Fruit fly (Drosophila melanogaster): ENCODE measurements around the gene CG5984.

DNA sequence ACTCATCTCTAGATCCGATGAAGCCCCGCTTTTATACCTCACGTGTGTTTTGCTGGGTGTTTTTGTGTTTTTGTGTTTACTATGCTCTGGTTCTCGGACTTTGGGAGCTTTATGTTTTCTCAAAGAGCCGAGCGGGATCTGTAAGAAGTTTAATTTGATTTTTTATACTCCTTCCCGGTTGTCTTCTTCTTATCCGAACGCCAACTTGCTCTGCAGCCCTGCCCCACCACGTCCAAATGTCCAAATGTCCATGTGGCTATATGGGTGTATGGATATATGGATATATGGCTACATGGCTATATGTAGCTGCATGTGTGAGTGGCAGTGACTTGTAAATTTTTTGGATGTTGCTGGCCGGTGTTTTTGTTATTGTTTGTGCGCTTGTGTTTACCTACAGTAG lies 29.0 kb downstream of the CG5984 start:
- TF ChIP-seq CG11093 (GFP tag; IDR thresholded peaks at IDR 0.05) (no peak), NFAT (GFP tag; IDR thresholded peaks at IDR 0.05) (no peak), Atf-2 (GFP tag; optimal IDR thresholded peaks at IDR 0.05) (no peak), CG3281 (GFP tag; optimal IDR thresholded peaks at IDR 0.05) (no peak), CG7839 (tag; optimal IDR thresholded peaks at IDR 0.05) (no peak), CG17361 (GFP tag; IDR thresholded peaks at IDR 0.05) (no peak), CG8944 (GFP tag; optimal IDR thresholded peaks at IDR 0.05) (no peak)
